Fruit fly (Drosophila melanogaster): ENCODE data around the gene CG7512.

CG7512 gene

dm6 chr3L:11548009-11548408, 34.5 kb downstream of the CG7512 start:
- no peak for TF ChIP-seq CG17801 (GFP tag; optimal IDR thresholded peaks at IDR 0.05; ENCODE audit: partially characterized antibody)

- no peak for TF ChIP-seq CG17801 (GFP tag; optimal IDR thresholded peaks at IDR 0.05; ENCODE audit: partially characterized antibody)
These were observed 35.9 kb downstream of the CG7512 start for dm6 chr3L:11549432-11549831.

- no peak for TF ChIP-seq CG17801 (GFP tag; optimal IDR thresholded peaks at IDR 0.05; ENCODE audit: partially characterized antibody)
These were observed 37.0 kb downstream of the CG7512 start for dm6 chr3L:11550359-11551056.

- TF ChIP-seq CG17801 (GFP tag; optimal IDR thresholded peaks at IDR 0.05; ENCODE audit: partially characterized antibody): no peak
These were observed 38.4 kb downstream of the CG7512 start for dm6 chr3L:11551949-11552348.

- TF ChIP-seq CG17801 (GFP tag; optimal IDR thresholded peaks at IDR 0.05; ENCODE audit: partially characterized antibody): peak; percentile 72
These were observed 39.6 kb downstream of the CG7512 start for dm6 chr3L:11552996-11553671.

- TF ChIP-seq CG17801 (GFP tag; optimal IDR thresholded peaks at IDR 0.05; ENCODE audit: partially characterized antibody): no peak
These were observed 40.2 kb downstream of the CG7512 start for dm6 chr3L:11553672-11554068.

dm6 chr3L:11554338-11554737, 40.8 kb downstream of the CG7512 start:
- TF ChIP-seq CG17801 (GFP tag; optimal IDR thresholded peaks at IDR 0.05; ENCODE audit: partially characterized antibody): peak; percentile 68

DNA sequence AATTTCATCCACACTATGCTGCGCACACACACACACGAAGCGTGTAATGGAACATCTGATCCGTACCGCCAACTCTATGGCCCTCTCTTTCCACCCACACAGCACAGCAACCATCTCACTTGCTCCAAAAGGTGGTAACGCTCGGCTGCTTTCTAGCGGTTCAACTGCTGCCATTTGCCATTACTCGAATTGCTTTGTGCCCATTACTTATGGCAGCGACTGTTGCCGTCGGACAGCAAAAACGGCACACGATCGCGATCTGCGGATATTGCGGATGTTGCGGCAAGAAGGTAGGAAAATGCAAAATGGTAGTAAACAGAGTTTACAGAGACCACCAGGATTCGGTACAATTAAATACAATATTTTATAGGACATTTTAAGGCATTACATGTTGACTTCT, 41.3 kb downstream of the CG7512 start:
- no peak for TF ChIP-seq CG17801 (GFP tag; optimal IDR thresholded peaks at IDR 0.05; ENCODE audit: partially characterized antibody)

dm6 chr3L:11555662-11556460, 42.4 kb downstream of the CG7512 start:
- TF ChIP-seq CG17801 (GFP tag; optimal IDR thresholded peaks at IDR 0.05; ENCODE audit: partially characterized antibody): no peak

DNA sequence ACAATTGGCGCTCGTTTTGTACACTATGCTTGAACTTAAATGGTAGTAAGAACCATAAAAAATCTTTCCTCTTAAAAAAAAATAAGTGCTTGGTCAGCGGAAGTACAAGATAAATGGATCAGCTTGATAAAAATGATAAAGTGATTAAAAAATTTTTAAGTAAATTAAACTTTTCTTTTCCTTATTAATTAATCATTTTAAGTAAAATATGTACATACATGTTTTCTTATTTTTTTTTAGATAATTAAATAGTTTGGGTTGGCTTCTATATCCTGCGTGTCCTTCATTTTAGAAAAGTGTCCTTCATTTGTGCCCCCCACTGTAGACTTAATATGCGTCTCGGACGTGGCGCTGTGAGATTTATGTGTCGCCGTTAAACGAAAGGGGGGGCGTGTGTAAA, 43.1 kb downstream of the CG7512 start:
- TF ChIP-seq CG17801 (GFP tag; optimal IDR thresholded peaks at IDR 0.05; ENCODE audit: partially characterized antibody): no peak

- TF ChIP-seq CG17801 (GFP tag; optimal IDR thresholded peaks at IDR 0.05; ENCODE audit: partially characterized antibody): no peak
These were observed 43.7 kb downstream of the CG7512 start for dm6 chr3L:11557209-11557608.

DNA sequence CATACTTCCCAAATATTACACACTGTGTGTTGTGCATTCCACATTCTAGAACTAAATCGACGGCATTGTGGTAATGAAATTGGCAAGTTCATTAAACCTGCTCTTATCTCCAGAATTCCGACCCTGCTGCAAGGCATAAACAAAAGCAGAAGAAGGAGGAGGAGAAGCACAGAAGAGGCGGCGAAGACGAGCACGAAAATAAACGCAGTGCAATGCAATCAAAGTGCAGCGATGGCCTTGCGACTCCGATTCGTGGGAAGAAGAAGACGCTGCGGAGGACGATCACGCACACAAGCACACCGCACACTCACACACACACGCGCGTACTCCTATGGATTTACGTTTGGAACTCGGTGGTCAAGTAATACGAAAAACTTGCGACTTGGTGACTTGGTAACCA, 47.4 kb downstream of the CG7512 start:
- no peak for TF ChIP-seq CG17801 (GFP tag; optimal IDR thresholded peaks at IDR 0.05; ENCODE audit: partially characterized antibody)

DNA sequence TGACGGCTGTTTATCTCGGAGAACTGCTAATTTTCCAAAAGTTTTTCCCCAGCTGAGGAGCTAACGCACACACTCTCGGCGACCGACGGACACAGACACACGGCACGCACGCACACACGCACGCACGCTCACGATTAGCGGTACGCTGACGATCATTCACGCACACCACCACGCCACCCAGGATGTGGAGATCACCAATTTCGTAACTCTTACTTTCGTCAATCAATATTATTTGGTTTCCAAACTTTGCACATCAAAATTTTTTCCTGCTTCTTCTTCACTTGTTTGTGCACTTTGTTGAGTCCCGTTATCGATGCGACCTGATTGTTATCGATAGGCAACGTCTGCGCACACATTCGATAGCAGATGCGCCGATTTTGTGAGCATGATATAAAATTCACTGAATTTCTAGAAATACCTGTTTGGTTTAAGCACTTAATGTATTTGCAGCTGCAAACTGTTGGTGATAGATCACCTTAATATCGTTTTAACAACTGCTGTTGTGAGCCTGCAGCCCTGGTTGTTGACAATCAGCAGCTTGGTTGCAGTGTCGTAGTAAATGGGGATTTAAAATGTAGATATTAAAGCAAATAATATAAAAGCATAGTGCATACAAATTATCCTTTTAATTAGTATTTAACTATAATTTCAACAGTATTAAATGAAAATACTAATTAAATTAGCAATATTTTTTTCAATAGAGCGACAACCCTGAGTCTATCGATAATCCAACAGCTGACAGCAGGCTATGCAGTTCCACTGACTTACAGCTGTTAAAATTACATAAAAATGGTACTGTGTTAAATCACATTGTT, 48.6 kb downstream of the CG7512 start, which contains the start of the genes CG7394 and Mob2:
TSS of gene CG7394 (plus strand) at position 51 of the 815 bp plus-strand sequence.
TSS of gene Mob2 (minus strand) at position 288 of the 815 bp plus-strand sequence.
- TF ChIP-seq CG17801 (GFP tag; optimal IDR thresholded peaks at IDR 0.05; ENCODE audit: partially characterized antibody): peak; percentile 86

- no peak for TF ChIP-seq CG17801 (GFP tag; optimal IDR thresholded peaks at IDR 0.05; ENCODE audit: partially characterized antibody)
These were observed 50.5 kb downstream of the CG7512 start, which contains the start of the genes CG46412 and CG33267 for dm6 chr3L:11563972-11564533. CG46412 (minus strand) TSS chr3L:11564072. CG33267 (plus strand) TSS chr3L:11564483.

Measured in ovary, adult (tissue).